Worm (Caenorhabditis elegans) whole organism, mixed stage, embryonic: ENCODE measurements around the gene clk-1.

ENCODE experiments used
- elt-1 ChIP-seq: sonication (generic microtip); optimal IDR thresholded peaks from 2 replicates; lab custom pipeline; 2017; ENCODE audit warnings: missing genetic modification characterization, mild to moderate bottlenecking, missing compliant biosample characterization, antibody characterized with exemption, moderate library complexity, borderline replicate concordance; ENCODE audit not compliant: insufficient read depth
- elt-3 ChIP-seq: fragments of 150-350 bp; optimal IDR thresholded peaks from 2 replicates; lab custom pipeline; 2014; ENCODE audit warnings: missing biosample characterization, missing genetic modification characterization
- hlh-1 ChIP-seq: fragments of 150-350 bp; optimal IDR thresholded peaks from 2 replicates; lab custom pipeline; 2014; ENCODE audit warnings: missing biosample characterization, missing genetic modification reagents, missing genetic modification characterization
- lin-13 ChIP-seq: fragments of 150-350 bp; optimal IDR thresholded peaks from 2 replicates; lab custom pipeline; 2014; ENCODE audit warnings: missing biosample characterization, missing genetic modification characterization
- nhr-237 ChIP-seq: fragments of 150-350 bp; optimal IDR thresholded peaks from 2 replicates; lab custom pipeline; 2014; ENCODE audit warnings: missing biosample characterization, missing genetic modification characterization
- pha-4 ChIP-seq: fragments of 150-350 bp; optimal IDR thresholded peaks from 2 replicates; lab custom pipeline; 2018; ENCODE audit warnings: missing biosample characterization, missing genetic modification reagents, missing genetic modification characterization

- no peak for TF ChIP-seq elt-1
- peak; percentile 35 for TF ChIP-seq pha-4 (tag; lab: Kevin White, UChicago)
- TF ChIP-seq elt-3 (tag; lab: Kevin White, UChicago) = no peak
- TF ChIP-seq nhr-237 (tag; lab: Kevin White, UChicago) = no peak
- TF ChIP-seq lin-13 (tag; lab: Kevin White, UChicago) = no peak
- no peak for TF ChIP-seq hlh-1 (tag; lab: Kevin White, UChicago)
Observed at ce11 chrIII:5233140-5233539, 44.6 kb upstream of the clk-1 start.
